Fruit fly (Drosophila melanogaster): ENCODE measurements around the gene Cp7Fb.

The Cp7Fb gene

DNA sequence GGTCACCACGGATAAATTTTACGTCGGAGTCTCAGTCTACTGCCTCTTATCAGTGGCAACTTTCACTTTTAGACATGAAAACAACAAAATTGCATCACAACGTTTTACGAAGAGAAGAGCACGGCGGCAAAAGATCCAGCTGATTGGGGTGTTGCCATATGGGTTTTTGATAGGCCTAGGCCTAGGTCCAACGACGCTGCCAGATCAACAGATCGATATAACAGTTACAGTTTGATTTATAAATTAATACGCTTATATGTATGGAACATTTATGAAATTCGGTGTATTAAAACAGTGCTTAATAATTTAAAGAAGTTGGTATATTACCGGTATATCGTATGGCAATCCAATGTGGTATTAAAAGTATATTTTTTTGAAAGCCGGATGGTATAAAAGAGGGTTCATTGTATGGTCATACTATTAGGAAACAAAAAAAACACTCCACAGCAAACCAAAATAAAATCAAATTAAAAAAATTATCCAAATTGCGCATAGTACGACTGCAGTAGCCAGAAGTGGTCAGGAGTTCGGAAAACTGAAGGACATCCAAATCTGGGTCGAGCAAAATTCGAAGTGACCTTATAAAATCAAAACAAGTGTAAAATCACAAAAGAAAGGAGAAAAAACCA lies 36.9 kb upstream of the Cp7Fb start, which contains the start of gene CG1440 (continued):
- TF ChIP-seq aop (GFP tag; IDR thresholded peaks at IDR 0.05) (no peak), CG7786 (GFP tag; optimal IDR thresholded peaks at IDR 0.05) (peak; percentile 11), Rfx (GFP tag; IDR thresholded peaks at IDR 0.05) (peak; percentile 40; the same call in 1 of the 2 replicates), Mes4 (GFP tag; optimal IDR thresholded peaks at IDR 0.05) (peak; percentile 21), CG1603 (tag; optimal IDR thresholded peaks at IDR 0.05) (peak; percentile 69), dpn (GFP tag; optimal IDR thresholded peaks at IDR 0.05) (peak in 1 of 2 experiments; percentile 1), CG10267 (tag; optimal IDR thresholded peaks at IDR 0.05) (peak; percentile 75), zen2 (GFP tag; IDR thresholded peaks at IDR 0.05; ENCODE audit: partially characterized antibody) (no peak), CG8924 (tag; optimal IDR thresholded peaks at IDR 0.05) (peak; percentile 73), NfI (GFP tag; optimal IDR thresholded peaks at IDR 0.05) (no peak), CG14710 (tag; optimal IDR thresholded peaks at IDR 0.05) (peak; percentile 78), CG12219 (GFP tag; optimal IDR thresholded peaks at IDR 0.05) (no peak), CG13424 (tag; optimal IDR thresholded peaks at IDR 0.05) (peak; percentile 14), CG7839 (tag; optimal IDR thresholded peaks at IDR 0.05) (no peak), luna (GFP tag; optimal IDR thresholded peaks at IDR 0.05) (no peak), seq (GFP tag; IDR thresholded peaks at IDR 0.05) (no peak), Hr3 (GFP tag; optimal IDR thresholded peaks at IDR 0.05) (peak; percentile 25), knrl (GFP tag; IDR thresholded peaks at IDR 0.05; ENCODE audit: partially characterized antibody) (peak; percentile 11; the same call in 1 of the 3 replicates), cwo (GFP tag; optimal IDR thresholded peaks at IDR 0.05) (no peak), Med (GFP tag) (peak; percentile 91), CG10565 (GFP tag; optimal IDR thresholded peaks at IDR 0.05) (no peak), Opbp (GFP tag; IDR thresholded peaks at IDR 0.05; ENCODE audit: partially characterized antibody) (0 out of 3 replicates have a peak, but pooled peaks have one; percentile 15), CG12659 (GFP tag; optimal IDR thresholded peaks at IDR 0.05) (peak; percentile 77), Pdp1 (GFP tag; optimal IDR thresholded peaks at IDR 0.05) (peak in 1 of 2 experiments; percentile 89), CG15514 (GFP tag; optimal IDR thresholded peaks at IDR 0.05) (peak; percentile 76), CG6765 (GFP tag; optimal IDR thresholded peaks at IDR 0.05) (peak; percentile 48), trem (tag; optimal IDR thresholded peaks at IDR 0.05) (peak; percentile 64), CG8290 (GFP tag; optimal IDR thresholded peaks at IDR 0.05) (no peak), CG8290 (tag; optimal IDR thresholded peaks at IDR 0.05) (no peak), dmrt11E (tag; optimal IDR thresholded peaks at IDR 0.05) (peak; percentile 24), hkb (optimal IDR thresholded peaks at IDR 0.05) (no peak), hkb (GFP tag; IDR thresholded peaks at IDR 0.05) (peak; percentile 47; the same call in 1 of the 2 replicates), Lhr (GFP tag; optimal IDR thresholded peaks at IDR 0.05) (peak; percentile 60), CG34422 (GFP tag; IDR thresholded peaks at IDR 0.05) (0 out of 3 replicates have a peak, but pooled peaks have one; percentile 40), prd (optimal IDR thresholded peaks at IDR 0.05) (no peak), prd (GFP tag; IDR thresholded peaks at IDR 0.05) (0 out of 3 replicates have a peak, but pooled peaks have one; percentile 29), CG7928 (GFP tag; optimal IDR thresholded peaks at IDR 0.05) (peak; percentile 29), Dp (GFP tag; optimal IDR thresholded peaks at IDR 0.05) (peak; percentile 62), kah (GFP tag; optimal IDR thresholded peaks at IDR 0.05) (no peak), CG32532 (GFP tag; IDR thresholded peaks at IDR 0.05) (peak; percentile 24; the same call in 1 of the 2 replicates), cato (GFP tag; optimal IDR thresholded peaks at IDR 0.05; ENCODE audit: borderline replicate concordance) (no peak), Ets65A (GFP tag) (peak; percentile 31), CG2116 (GFP tag; optimal IDR thresholded peaks at IDR 0.05) (peak; percentile 44), CG33213 (GFP tag; optimal IDR thresholded peaks at IDR 0.05) (peak; percentile 13), CG2889 (GFP tag; IDR thresholded peaks at IDR 0.05) (0 out of 3 replicates have a peak, but pooled peaks have one; percentile 31), Fer1 (GFP tag; optimal IDR thresholded peaks at IDR 0.05) (peak; percentile 20), jumu (GFP tag; optimal IDR thresholded peaks at IDR 0.05) (peak; percentile 20), CG9932 (GFP tag; IDR thresholded peaks at IDR 0.05) (0 out of 2 replicates have a peak, but pooled peaks have one; percentile 42), CG15479 (GFP tag; optimal IDR thresholded peaks at IDR 0.05) (peak; percentile 64)

Data from whole organism, embryonic.